Fruit fly (Drosophila melanogaster): ENCODE measurements around the gene cpb.

dm6 chr2L:1723937-1724591 lies 19.4 kb downstream of the cpb start, which contains the start of gene Rim2:
- TF ChIP-seq Pif1B (GFP tag; optimal IDR thresholded peaks at IDR 0.05) (no peak), Snoo (tag; optimal IDR thresholded peaks at IDR 0.05) (no peak), CG9948 (tag; optimal IDR thresholded peaks at IDR 0.05) (no peak), CG10348 (GFP tag; IDR thresholded peaks at IDR 0.05) (no peak), CG14655 (GFP tag; optimal IDR thresholded peaks at IDR 0.05) (no peak), rn (GFP tag; IDR thresholded peaks at IDR 0.05) (no peak), CG8159 (tag; optimal IDR thresholded peaks at IDR 0.05) (peak; percentile 100), CG12605 (GFP tag; IDR thresholded peaks at IDR 0.05) (peak; percentile 33; the same call in 1 of the 2 replicates), CG13204 (GFP tag; optimal IDR thresholded peaks at IDR 0.05) (no peak), CG8301 (tag; optimal IDR thresholded peaks at IDR 0.05) (no peak), CG15710 (tag; optimal IDR thresholded peaks at IDR 0.05) (no peak)

Data from whole organism, pupa.